Worm (Caenorhabditis elegans): Measurements from ENCODE around the gene R186.8.
A peak's percentile ranks its signal among the peaks of the same experiment; 100 is the strongest.

The R186.8 gene

DNA sequence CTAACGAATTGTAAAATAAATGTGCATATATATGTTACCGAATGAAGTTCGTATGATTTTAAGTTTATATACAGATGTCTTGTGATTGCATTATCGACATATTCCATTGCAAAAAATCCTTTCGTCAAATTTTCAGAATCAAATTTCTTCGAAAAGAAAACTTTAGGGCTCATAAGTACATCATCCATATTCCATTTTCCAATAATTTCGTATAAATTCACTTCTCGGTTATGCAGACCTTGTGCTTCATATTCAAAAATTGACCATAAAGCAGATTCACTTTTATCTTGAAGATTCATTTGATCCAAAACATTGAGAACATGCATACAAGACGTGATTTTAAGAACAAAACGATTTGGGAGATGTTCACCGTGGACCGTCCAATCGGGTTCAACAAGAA is 24.4 kb downstream of the R186.8 start:
- TF ChIP-seq ztf-1 (GFP tag; conservative IDR thresholded peaks at IDR 0.05) (no peak), nhr-6 (tag; optimal IDR thresholded peaks at IDR 0.05) (no peak), nhr-129 (tag; optimal IDR thresholded peaks at IDR 0.05) (no peak), alr-1 (tag; optimal IDR thresholded peaks at IDR 0.05) (no peak), nhr-23 (tag; optimal IDR thresholded peaks at IDR 0.05) (no peak), ama-1 (optimal IDR thresholded peaks at IDR 0.05) (no peak), F13H6.1 (tag; optimal IDR thresholded peaks at IDR 0.05) (no peak), elt-3 (tag; optimal IDR thresholded peaks at IDR 0.05) (no peak), lin-39 (tag; optimal IDR thresholded peaks at IDR 0.05) (no peak), ztf-4 (tag; optimal IDR thresholded peaks at IDR 0.05) (no peak), mbf-1 (tag; optimal IDR thresholded peaks at IDR 0.05) (no peak), fos-1 (tag; optimal IDR thresholded peaks at IDR 0.05) (no peak), nhr-25 (tag; optimal IDR thresholded peaks at IDR 0.05) (no peak), gmeb-1 (tag; optimal IDR thresholded peaks at IDR 0.05) (no peak), blmp-1 (tag; optimal IDR thresholded peaks at IDR 0.05; ENCODE audit: insufficient read depth) (no peak), unc-62 (GFP tag; optimal IDR thresholded peaks at IDR 0.05) (no peak), mdl-1 (tag; optimal IDR thresholded peaks at IDR 0.05) (no peak), snpc-4 (tag; optimal IDR thresholded peaks at IDR 0.05) (no peak), C34F6.9 (tag; optimal IDR thresholded peaks at IDR 0.05) (no peak), ceh-82 (tag; optimal IDR thresholded peaks at IDR 0.05) (no peak)

DNA sequence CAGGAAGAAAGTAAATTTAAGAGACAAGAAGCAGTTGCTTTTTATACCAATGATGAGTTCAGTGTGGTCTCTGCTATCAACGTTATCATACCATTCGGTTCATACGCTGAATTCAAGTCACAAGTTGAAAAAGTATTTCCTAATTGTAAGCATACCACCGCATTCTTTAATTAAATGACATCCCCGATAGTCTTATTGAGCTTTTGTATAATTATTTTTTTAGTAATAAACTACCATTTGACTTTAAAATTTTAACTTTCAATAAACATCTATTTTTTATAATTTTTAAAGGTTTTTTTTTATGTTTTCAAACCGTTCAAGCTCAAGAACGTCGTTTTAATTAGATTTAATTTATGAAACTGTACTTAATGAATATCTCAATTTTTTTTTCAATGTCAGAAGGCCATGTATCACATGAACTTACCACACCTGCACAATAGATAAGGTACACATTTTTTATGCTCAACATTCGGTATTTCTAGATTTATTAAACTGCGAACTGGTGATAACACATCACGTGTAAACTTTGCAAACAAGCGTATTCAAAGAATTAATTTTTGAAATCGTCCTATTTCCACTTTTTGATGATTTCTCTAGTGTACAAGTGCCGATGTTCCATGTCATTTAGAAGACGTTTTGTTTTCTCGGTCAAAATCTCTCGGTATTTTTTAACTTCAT is 25.8 kb downstream of the R186.8 start, which contains the start of gene T16G1.4:
Gene T16G1.4 (minus strand): TSS at position 51 of the 678 bp plus-strand sequence.
- TF ChIP-seq gmeb-1 (tag; optimal IDR thresholded peaks at IDR 0.05) (peak; percentile 37), sma-9 (GFP tag; optimal IDR thresholded peaks at IDR 0.05) (peak; percentile 66), sma-9 (tag; optimal IDR thresholded peaks at IDR 0.05) (no peak), ZK546.5 (tag; optimal IDR thresholded peaks at IDR 0.05) (no peak), nhr-6 (tag; optimal IDR thresholded peaks at IDR 0.05) (no peak), mab-5 (tag; optimal IDR thresholded peaks at IDR 0.05) (no peak), Y55F3AM.14 (GFP tag; optimal IDR thresholded peaks at IDR 0.05) (no peak), nhr-11 (tag; optimal IDR thresholded peaks at IDR 0.05) (no peak)

DNA sequence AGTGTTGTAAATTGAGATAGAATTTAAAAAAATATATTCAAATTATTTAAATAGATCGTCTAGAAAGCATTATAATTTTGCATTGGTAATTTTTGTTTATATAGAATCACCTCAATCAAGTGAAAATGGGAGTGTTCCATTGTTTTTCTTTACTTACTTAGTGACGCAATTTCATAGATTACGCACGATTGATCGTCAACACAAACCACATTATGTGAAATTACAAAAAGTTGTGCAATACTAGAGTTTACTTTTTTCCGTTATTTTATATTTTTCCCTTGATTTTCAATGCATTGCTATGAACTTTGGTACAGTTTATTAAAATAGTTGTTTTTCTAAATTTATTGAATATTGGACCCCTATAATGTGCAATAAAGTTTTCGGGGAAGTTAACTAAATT is 28.3 kb downstream of the R186.8 start, which contains the start of gene T16G1.5:
Gene T16G1.5 (minus strand): TSS at position 119 of the 400 bp plus-strand sequence.
- TF ChIP-seq fos-1 (tag; optimal IDR thresholded peaks at IDR 0.05), result peak; percentile 41
- TF ChIP-seq F13H6.1 (tag; optimal IDR thresholded peaks at IDR 0.05), result no peak

DNA sequence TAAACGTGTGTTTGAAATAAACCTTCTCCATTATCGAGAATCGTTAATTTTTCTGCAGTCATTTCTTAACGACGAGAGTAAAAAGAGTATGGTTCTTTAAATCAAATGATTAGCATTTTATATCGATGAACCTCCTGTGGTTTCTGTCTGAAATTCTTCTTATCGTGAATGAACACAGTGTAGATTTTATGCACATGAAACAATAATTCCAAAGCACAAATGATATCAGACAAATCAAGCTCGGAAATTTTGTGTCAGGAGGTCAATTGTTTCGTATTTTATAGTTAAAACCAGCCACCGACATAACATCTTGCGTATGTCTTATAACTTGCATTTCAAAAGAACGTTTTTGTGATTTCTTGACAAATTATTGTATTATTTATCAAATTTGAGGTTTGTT is 30.7 kb downstream of the R186.8 start, which contains the start of gene T16G1.6:
Gene T16G1.6 (minus strand): TSS at position 77 of the 400 bp plus-strand sequence.
- TF ChIP-seq sma-9 (GFP tag; optimal IDR thresholded peaks at IDR 0.05) (peak; percentile 65), sma-9 (tag; optimal IDR thresholded peaks at IDR 0.05) (no peak), nhr-23 (tag; optimal IDR thresholded peaks at IDR 0.05) (no peak), fos-1 (tag; optimal IDR thresholded peaks at IDR 0.05) (peak; percentile 70)

DNA sequence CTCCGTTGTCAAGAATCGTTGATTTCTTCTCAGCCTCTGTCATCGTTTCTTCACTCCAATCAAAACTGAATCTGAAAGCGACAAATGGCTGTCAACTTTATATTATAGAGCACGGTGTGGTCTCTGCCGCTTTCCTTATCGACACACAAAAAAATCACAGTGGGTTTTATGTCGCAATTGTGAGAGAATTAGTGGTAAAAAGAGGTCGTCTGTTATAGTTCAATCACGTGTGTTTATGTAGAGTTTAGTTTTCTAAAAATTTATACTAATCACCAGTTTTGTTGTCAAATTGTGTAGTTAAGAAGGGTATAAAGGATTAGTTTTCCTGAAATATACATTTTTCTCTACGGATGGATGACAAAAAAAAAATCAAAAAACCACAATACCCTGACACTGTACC is 32.8 kb downstream of the R186.8 start, which contains the start of gene T16G1.7:
Gene T16G1.7 (minus strand): TSS at position 137 of the 400 bp plus-strand sequence.
- TF ChIP-seq nhr-6 (tag; optimal IDR thresholded peaks at IDR 0.05), result no peak
- TF ChIP-seq fos-1 (tag; optimal IDR thresholded peaks at IDR 0.05), result peak; percentile 67
- no peak for TF ChIP-seq ztf-4 (tag; optimal IDR thresholded peaks at IDR 0.05)
- peak; percentile 72 for TF ChIP-seq sma-9 (GFP tag; optimal IDR thresholded peaks at IDR 0.05)
- TF ChIP-seq sma-9 (tag; optimal IDR thresholded peaks at IDR 0.05), result no peak

ce11 chrV:12933654-12934053 is 34.1 kb downstream of the R186.8 start:
- TF ChIP-seq skn-1 (tag; optimal IDR thresholded peaks at IDR 0.05), result no peak
- TF ChIP-seq aly-2 (tag; optimal IDR thresholded peaks at IDR 0.05), result no peak
- TF ChIP-seq fos-1 (tag; optimal IDR thresholded peaks at IDR 0.05), result peak; percentile 35
- TF ChIP-seq egl-27 (tag; optimal IDR thresholded peaks at IDR 0.05), result no peak
- no peak for TF ChIP-seq nhr-129 (tag; optimal IDR thresholded peaks at IDR 0.05)

Measured in whole organism, L2 larva.